Worm (Caenorhabditis elegans) whole organism, L2 larva: ENCODE results near the gene R144.13.

Experiments
- sem-4 ChIP-seq: fragments of 150-350 bp; optimal IDR thresholded peaks from 2 replicates; lab custom pipeline; 2014; ENCODE audit warnings: missing biosample characterization, missing genetic modification reagents, missing genetic modification characterization
- sma-3 ChIP-seq: sonication (generic microtip); optimal IDR thresholded peaks from 2 replicates; lab custom pipeline; 2016; ENCODE audit warnings: missing genetic modification reagents, missing genetic modification characterization, missing compliant biosample characterization

R144.13 gene

ce11 chrIII:5071509-5071908 is 48.4 kb downstream of the R144.13 start, which contains the start of gene C45G9.12:
Gene C45G9.12 (minus strand): TSS chrIII:5071609.
- no peak for TF ChIP-seq sem-4 (tag; lab: Kevin White, UChicago)
- TF ChIP-seq sma-3 (GFP tag; lab: Kevin White, UChicago): no peak
